Fruit fly (Drosophila melanogaster) whole organism, embryonic: ENCODE data around the gene CG5535.

Experiments
- Abd-B ChIP-seq: fragments of 200-800 bp; sonication (Bioruptor generic); optimal IDR thresholded peaks from 2 replicates; lab custom pipeline; 2018; ENCODE audit warnings: missing biosample characterization, mild to moderate bottlenecking, missing genetic modification characterization, moderate library complexity
- Aef1 ChIP-seq: fragments of 200-800 bp; sonication (Bioruptor generic); IDR thresholded peaks from 3 replicates; pipeline ENCODE4 v1.3.6; 2022; ENCODE audit warnings: missing biosample characterization, missing genetic modification characterization
- CG10565 ChIP-seq: fragments of 200-800 bp; sonication (Bioruptor generic); optimal IDR thresholded peaks from 3 replicates; lab custom pipeline; 2016; ENCODE audit warnings: missing biosample characterization, mild to moderate bottlenecking, missing genetic modification characterization
- CG11085 ChIP-seq: fragments of 200-800 bp; sonication (Bioruptor generic); IDR thresholded peaks from 2 replicates; pipeline ENCODE4 v1.3.6; 2022; ENCODE audit warnings: missing biosample characterization, missing genetic modification characterization
- CG11695 ChIP-seq: fragments of 200-800 bp; sonication (Bioruptor generic); IDR thresholded peaks from 3 replicates; pipeline ENCODE4 v1.3.6; 2022; ENCODE audit warnings: missing biosample characterization, missing genetic modification characterization
- CG13296 ChIP-seq: fragments of 200-800 bp; sonication (Bioruptor generic); optimal IDR thresholded peaks from 3 replicates; lab custom pipeline; 2018; ENCODE audit warnings: missing biosample characterization, mild to moderate bottlenecking, missing genetic modification characterization
- CG13424 ChIP-seq: fragments of 200-800 bp; sonication (Bioruptor generic); optimal IDR thresholded peaks from 2 replicates; lab custom pipeline; 2019; ENCODE audit warnings: missing biosample characterization, mild to moderate bottlenecking, missing genetic modification characterization, moderate library complexity
- CG14667 ChIP-seq: fragments of 200-800 bp; sonication (Bioruptor generic); IDR thresholded peaks from 2 replicates; pipeline ENCODE4 v1.3.6; 2022; ENCODE audit warnings: missing biosample characterization, missing genetic modification characterization
- CG15479 ChIP-seq: fragments of 200-800 bp; sonication (Bioruptor generic); optimal IDR thresholded peaks from 3 replicates; lab custom pipeline; 2019; ENCODE audit warnings: missing biosample characterization, mild to moderate bottlenecking, missing genetic modification characterization, moderate library complexity
- CG15514 ChIP-seq: fragments of 200-800 bp; sonication (Bioruptor generic); optimal IDR thresholded peaks from 3 replicates; lab custom pipeline; 2017; ENCODE audit warnings: missing biosample characterization, missing genetic modification characterization, mild to moderate bottlenecking, moderate library complexity, missing genetic modification reagents
- CG16863 ChIP-seq: fragments of 200-800 bp; sonication (Bioruptor generic); optimal IDR thresholded peaks from 3 replicates; lab custom pipeline; 2016; ENCODE audit warnings: missing biosample characterization, missing genetic modification characterization
- CG17912 ChIP-seq: fragments of 200-800 bp; sonication (Bioruptor generic); optimal IDR thresholded peaks from 2 replicates; lab custom pipeline; 2018; ENCODE audit warnings: missing biosample characterization, mild to moderate bottlenecking, missing genetic modification characterization
- CG2202 ChIP-seq: fragments of 200-800 bp; sonication (Bioruptor generic); optimal IDR thresholded peaks from 2 replicates; lab custom pipeline; 2018; ENCODE audit warnings: missing biosample characterization, mild to moderate bottlenecking, missing genetic modification characterization
- CG3726 ChIP-seq: fragments of 200-800 bp; sonication (Bioruptor generic); IDR thresholded peaks from 3 replicates; pipeline ENCODE4, ENCODE4 v1.3.6; 2022; ENCODE audit warnings: missing biosample characterization, missing genetic modification characterization
- CG4282 ChIP-seq: fragments of 200-800 bp; sonication (Bioruptor generic); optimal IDR thresholded peaks from 2 replicates; lab custom pipeline; 2016; ENCODE audit warnings: missing biosample characterization, missing genetic modification characterization
- CG6272 ChIP-seq: fragments of 200-800 bp; sonication (Bioruptor generic); IDR thresholded peaks from 2 replicates; pipeline ENCODE4 v1.3.6; 2022; ENCODE audit warnings: missing biosample characterization, missing genetic modification characterization
- CG8388 ChIP-seq: fragments of 200-800 bp; sonication (Bioruptor generic); optimal IDR thresholded peaks from 2 replicates; lab custom pipeline; 2019; ENCODE audit warnings: missing biosample characterization, mild to moderate bottlenecking, missing genetic modification characterization, moderate library complexity
- CHES-1-like ChIP-seq: fragments of 200-800 bp; sonication (Bioruptor generic); optimal IDR thresholded peaks from 2 replicates; lab custom pipeline; 2016; ENCODE audit warnings: missing biosample characterization, missing genetic modification characterization
- CoRest ChIP-seq: fragments of 200-800 bp; sonication (Bioruptor generic); optimal IDR thresholded peaks from 3 replicates; lab custom pipeline; 2018; ENCODE audit warnings: missing biosample characterization, mild to moderate bottlenecking, missing genetic modification characterization, moderate library complexity
- D19A ChIP-seq: fragments of 200-800 bp; optimal IDR thresholded peaks from 3 replicates; lab custom pipeline; 2019; ENCODE audit warnings: missing biosample characterization, mild to moderate bottlenecking, missing genetic modification characterization, moderate library complexity
- Dad ChIP-seq: fragments of 200-800 bp; sonication (Bioruptor generic); optimal IDR thresholded peaks from 3 replicates; lab custom pipeline; 2016; ENCODE audit warnings: missing biosample characterization, missing genetic modification characterization
- Eip74EF ChIP-seq, 2 experiments: fragments of 200-800 bp in 1 of 2; fragments of >200 bp in 1 of 2; sonication (Bioruptor generic) in 1 of 2; optimal IDR thresholded peaks; 2 replicates each; lab custom pipeline; 2017 to 2019; ENCODE audit warnings: missing biosample characterization in 2 of 2, missing genetic modification characterization in 2 of 2, mild to moderate bottlenecking in 1 of 2, moderate library complexity in 1 of 2
- HHEX ChIP-seq: fragments of 200-800 bp; sonication (Bioruptor generic); optimal IDR thresholded peaks from 3 replicates; lab custom pipeline; 2017; ENCODE audit warnings: missing biosample characterization, mild to moderate bottlenecking, missing genetic modification characterization, missing genetic modification reagents
- HmgD ChIP-seq: fragments of 200-800 bp; sonication (Bioruptor generic); optimal IDR thresholded peaks from 3 replicates; lab custom pipeline; 2016; ENCODE audit warnings: missing biosample characterization, missing genetic modification characterization
- Hmx ChIP-seq: fragments of 200-800 bp; sonication (Bioruptor generic); optimal IDR thresholded peaks from 2 replicates; lab custom pipeline; 2016; ENCODE audit warnings: missing biosample characterization, missing genetic modification characterization
- Ravus ChIP-seq: fragments of 200-800 bp; sonication (Bioruptor generic); IDR thresholded peaks from 2 replicates; pipeline ENCODE4 v1.3.6; 2022; ENCODE audit warnings: missing biosample characterization, missing genetic modification characterization
- Sry-δ ChIP-seq: fragments of 200-800 bp; sonication (Bioruptor generic); optimal IDR thresholded peaks from 2 replicates; lab custom pipeline; 2016; ENCODE audit warnings: missing biosample characterization, missing genetic modification characterization
- Ssrp ChIP-seq: fragments of 200-800 bp; sonication (Bioruptor generic); optimal IDR thresholded peaks from 2 replicates; lab custom pipeline; 2018; ENCODE audit warnings: missing biosample characterization, mild to moderate bottlenecking, missing genetic modification characterization, moderate library complexity
- TFAM ChIP-seq: fragments of 200-800 bp; sonication (Bioruptor generic); optimal IDR thresholded peaks from 2 replicates; lab custom pipeline; 2017; ENCODE audit warnings: missing biosample characterization, missing genetic modification characterization, inconsistent platforms
- bigmax ChIP-seq: fragments of 200-800 bp; sonication (Bioruptor generic); optimal IDR thresholded peaks from 2 replicates; lab custom pipeline; 2018; ENCODE audit warnings: missing biosample characterization, mild to moderate bottlenecking, missing genetic modification characterization
- bowl ChIP-seq: fragments of 200-800 bp; sonication (Bioruptor generic); IDR thresholded peaks from 2 replicates; pipeline ENCODE4 v1.3.6; 2022; ENCODE audit warnings: missing biosample characterization, missing genetic modification characterization
- chif ChIP-seq, 2 experiments: fragments of 200-800 bp; sonication (Bioruptor generic); optimal IDR thresholded peaks; 3 replicates each; lab custom pipeline; 2016; ENCODE audit warnings: missing biosample characterization in 2 of 2, missing genetic modification characterization in 2 of 2
- dan ChIP-seq: fragments of 200-800 bp; sonication (Bioruptor generic); IDR thresholded peaks from 2 replicates; pipeline ENCODE4 v1.3.6; 2022; ENCODE audit warnings: missing biosample characterization, missing genetic modification characterization
- gcm2 ChIP-seq: fragments of 200-800 bp; sonication (Bioruptor generic); optimal IDR thresholded peaks from 2 replicates; lab custom pipeline; 2016; ENCODE audit warnings: missing biosample characterization, missing genetic modification characterization
- hb ChIP-seq: fragments of 200-800 bp; sonication (Bioruptor generic); IDR thresholded peaks from 3 replicates; pipeline ENCODE4 v1.3.6; 2022; ENCODE audit warnings: missing biosample characterization, missing genetic modification characterization; ENCODE audit not compliant: partially characterized antibody
- her ChIP-seq: fragments of 200-800 bp; sonication (Bioruptor generic); optimal IDR thresholded peaks from 2 replicates; lab custom pipeline; 2016; ENCODE audit warnings: missing biosample characterization, missing genetic modification characterization
- kay ChIP-seq: fragments of 200-800 bp; sonication (Bioruptor generic); optimal IDR thresholded peaks from 2 replicates; lab custom pipeline; 2016; ENCODE audit warnings: missing biosample characterization, missing genetic modification characterization
- nerfin-1 ChIP-seq: fragments of 200-800 bp; sonication (Bioruptor generic); optimal IDR thresholded peaks from 3 replicates; lab custom pipeline; 2019; ENCODE audit warnings: missing biosample characterization, mild to moderate bottlenecking, missing genetic modification characterization, moderate library complexity
- nerfin-2 ChIP-seq: fragments of 200-800 bp; sonication (Bioruptor generic); IDR thresholded peaks from 2 replicates; pipeline ENCODE4 v1.3.6; 2022; ENCODE audit warnings: missing biosample characterization, missing genetic modification characterization; ENCODE audit not compliant: partially characterized antibody
- org-1 ChIP-seq: fragments of 200-800 bp; sonication (Bioruptor generic); optimal IDR thresholded peaks from 2 replicates; lab custom pipeline; 2017; ENCODE audit warnings: missing biosample characterization, missing genetic modification characterization
- peb ChIP-seq: fragments of 200-800 bp; sonication (Bioruptor generic); IDR thresholded peaks from 2 replicates; pipeline ENCODE4 v1.3.6; 2022; ENCODE audit warnings: missing biosample characterization, missing genetic modification characterization
- ranshi ChIP-seq: fragments of 200-800 bp; sonication (Bioruptor generic); IDR thresholded peaks from 2 replicates; pipeline ENCODE4 v1.3.6; 2022; ENCODE audit warnings: missing biosample characterization, missing genetic modification characterization
- sens-2 ChIP-seq: fragments of 200-800 bp; sonication (Bioruptor generic); IDR thresholded peaks from 2 replicates; pipeline ENCODE4 v1.3.6; 2022; ENCODE audit warnings: missing biosample characterization, missing genetic modification characterization
- sima ChIP-seq: fragments of 200-800 bp; sonication (Bioruptor generic); optimal IDR thresholded peaks from 2 replicates; lab custom pipeline; 2016; ENCODE audit warnings: missing biosample characterization, missing genetic modification characterization
- sna ChIP-seq: fragments of 200-800 bp; sonication (Bioruptor generic); IDR thresholded peaks from 2 replicates; pipeline ENCODE4 v1.3.6; 2022; ENCODE audit warnings: missing biosample characterization, missing genetic modification characterization; ENCODE audit not compliant: partially characterized antibody
- ssp ChIP-seq: fragments of 200-800 bp; sonication (Bioruptor generic); IDR thresholded peaks from 2 replicates; pipeline ENCODE4 v1.3.6; 2022; ENCODE audit warnings: missing biosample characterization, missing genetic modification characterization
- toy ChIP-seq: fragments of 200-800 bp; sonication (Bioruptor generic); IDR thresholded peaks from 2 replicates; pipeline ENCODE4 v1.3.6; 2022; ENCODE audit warnings: missing biosample characterization, missing genetic modification characterization
- vfl ChIP-seq: fragments of 200-800 bp; sonication (Bioruptor generic); optimal IDR thresholded peaks from 2 replicates; lab custom pipeline; 2016; ENCODE audit warnings: missing biosample characterization, missing genetic modification characterization
- vnd ChIP-seq: fragments of 200-800 bp; sonication (Bioruptor generic); IDR thresholded peaks from 3 replicates; pipeline ENCODE4 v1.3.6; 2022; ENCODE audit warnings: missing biosample characterization, missing genetic modification characterization; ENCODE audit not compliant: partially characterized antibody
- vvl ChIP-seq: fragments of 200-800 bp; sonication (Bioruptor generic); IDR thresholded peaks from 2 replicates; pipeline ENCODE4 v1.3.6; 2022; ENCODE audit warnings: missing biosample characterization, missing genetic modification characterization
- zfh2 ChIP-seq: fragments of 200-800 bp; sonication (Bioruptor generic); optimal IDR thresholded peaks from 2 replicates; lab custom pipeline; 2016; ENCODE audit warnings: missing biosample characterization, missing genetic modification characterization

The CG5535 gene

DNA sequence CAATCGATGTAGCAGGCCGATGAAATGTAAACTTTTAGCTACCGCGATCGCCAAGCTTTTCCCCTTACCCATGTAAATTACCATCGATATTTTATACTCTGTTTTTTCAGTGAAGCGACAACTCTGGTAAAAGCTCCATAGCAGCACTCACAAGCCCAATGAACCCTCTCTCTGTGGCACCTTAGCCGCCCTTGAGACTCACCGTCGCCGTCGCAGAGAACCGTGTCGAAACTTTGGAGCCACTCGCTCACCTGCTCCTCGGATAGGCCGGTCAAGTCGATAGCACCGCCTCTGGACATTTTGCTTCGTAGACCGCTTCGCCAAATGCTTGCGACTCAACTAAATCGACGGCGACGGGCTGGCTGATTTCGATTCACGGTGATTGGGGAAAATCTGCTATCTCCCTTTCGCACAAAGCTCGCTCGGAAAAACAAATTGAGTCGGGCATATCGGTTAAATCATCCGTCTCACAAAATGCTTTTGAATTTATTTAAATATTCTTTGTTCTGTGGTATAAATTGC is 15.4 kb downstream of the CG5535 start, which contains the start of gene CG5577 (continued):
- TF ChIP-seq CG8388 (no peak), bigmax (GFP tag; lab: Kevin White, UChicago) (no peak), CG11085 (no peak), CG13424 (no peak), Sry-δ (GFP tag; lab: Kevin White, UChicago) (peak; percentile 8), Abd-B (GFP tag; lab: Kevin White, UChicago) (no peak), nerfin-2 (GFP tag; lab: Robert Waterston, UW) (0 out of 2 replicates have a peak, but pooled peaks have one; percentile 16), Ravus (GFP tag; lab: Robert Waterston, UW) (no peak), vvl (GFP tag; lab: Robert Waterston, UW) (no peak), Ssrp (tag; lab: Kevin White, UChicago) (no peak), D19A (tag; lab: Kevin White, UChicago) (peak; percentile 69), Aef1 (GFP tag; lab: Robert Waterston, UW) (no peak), peb (GFP tag; lab: Robert Waterston, UW) (no peak), her (peak; percentile 12), ranshi (GFP tag; lab: Robert Waterston, UW) (no peak), dan (no peak), CG13296 (GFP tag; lab: Kevin White, UChicago) (peak; percentile 55), bowl (GFP tag; lab: Robert Waterston, UW) (no peak), CG11695 (no peak), CG3726 (GFP tag; lab: Robert Waterston, UW) (no peak), vfl (no peak), CG6272 (GFP tag; lab: Robert Waterston, UW) (no peak), CG4282 (GFP tag; lab: Kevin White, UChicago) (no peak), hb (GFP tag; lab: Robert Waterston, UW) (no peak), kay (GFP tag; lab: Kevin White, UChicago) (no peak), CG15514 (GFP tag; lab: Kevin White, UChicago) (peak; percentile 56), CG16863 (no peak), Eip74EF (GFP tag; optimal IDR thresholded peaks at IDR 0.05; lab: Kevin White, UChicago) (no peak), zfh2 (GFP tag; lab: Kevin White, UChicago) (peak; percentile 9), HHEX (GFP tag; lab: Kevin White, UChicago) (peak; percentile 38), HmgD (GFP tag; lab: Kevin White, UChicago) (no peak), toy (no peak), CG14667 (GFP tag; lab: Robert Waterston, UW) (no peak), CG15479 (GFP tag; lab: Kevin White, UChicago) (no peak), Dad (GFP tag; lab: Kevin White, UChicago) (no peak), chif (GFP tag; optimal IDR thresholded peaks at IDR 0.05; lab: Kevin White, UChicago) (no peak), sima (GFP tag; lab: Kevin White, UChicago) (no peak), ssp (no peak), nerfin-1 (tag; lab: Kevin White, UChicago) (no peak), sens-2 (GFP tag; lab: Robert Waterston, UW) (no peak), CG17912 (no peak), sna (GFP tag; lab: Robert Waterston, UW) (peak; percentile 78), Hmx (GFP tag; lab: Kevin White, UChicago) (no peak), vnd (peak; percentile 60; the same call in 2 of the 3 replicates), org-1 (no peak), CHES-1-like (no peak), CoRest (no peak), TFAM (GFP tag; lab: Kevin White, UChicago) (no peak), gcm2 (GFP tag; lab: Kevin White, UChicago) (no peak), CG2202 (no peak), CG10565 (GFP tag; lab: Kevin White, UChicago) (no peak)
